Fruit fly (Drosophila melanogaster) whole organism, embryonic: ENCODE measurements around the gene upSET.

Experiments used
- CG10979 ChIP-seq: fragments of 200-800 bp; sonication (Bioruptor generic); optimal IDR thresholded peaks from 2 replicates; lab custom pipeline; 2018; ENCODE audit warnings: missing biosample characterization, mild to moderate bottlenecking, missing genetic modification characterization, moderate library complexity
- CG12299 ChIP-seq: fragments of 200-800 bp; sonication (Bioruptor generic); optimal IDR thresholded peaks from 2 replicates; lab custom pipeline; 2018; ENCODE audit warnings: missing biosample characterization, mild to moderate bottlenecking, missing genetic modification characterization
- CG12391 ChIP-seq: fragments of 200-800 bp; sonication (Bioruptor generic); optimal IDR thresholded peaks from 3 replicates; lab custom pipeline; 2018; ENCODE audit warnings: missing biosample characterization, mild to moderate bottlenecking, missing genetic modification characterization, moderate library complexity
- CG1603 ChIP-seq: fragments of 200-800 bp; sonication (Bioruptor generic); optimal IDR thresholded peaks from 2 replicates; lab custom pipeline; 2019; ENCODE audit warnings: missing biosample characterization, mild to moderate bottlenecking, missing genetic modification characterization, moderate library complexity
- CG16813 ChIP-seq: fragments of 200-800 bp; sonication (Bioruptor generic); IDR thresholded peaks from 3 replicates; pipeline ENCODE4 v1.3.6; 2022; ENCODE audit warnings: missing biosample characterization, missing genetic modification characterization; ENCODE audit not compliant: partially characterized antibody
- CG17829 ChIP-seq: fragments of 200-800 bp; optimal IDR thresholded peaks from 2 replicates; lab custom pipeline; 2019; ENCODE audit warnings: missing biosample characterization, mild to moderate bottlenecking, missing genetic modification characterization, moderate library complexity
- CG2678 ChIP-seq: fragments of 200-800 bp; sonication (Bioruptor generic); optimal IDR thresholded peaks from 3 replicates; lab custom pipeline; 2019; ENCODE audit warnings: missing biosample characterization, mild to moderate bottlenecking, missing genetic modification characterization, moderate library complexity
- CG32532 ChIP-seq: fragments of 200-800 bp; sonication (Bioruptor generic); IDR thresholded peaks from 2 replicates; pipeline ENCODE4 v1.3.6; 2022; ENCODE audit warnings: missing biosample characterization, missing genetic modification characterization
- CG33213 ChIP-seq: fragments of 200-800 bp; sonication (Bioruptor generic); optimal IDR thresholded peaks from 3 replicates; lab custom pipeline; 2016; ENCODE audit warnings: missing biosample characterization, missing genetic modification characterization
- CG34422 ChIP-seq: fragments of 200-800 bp; sonication (Bioruptor generic); IDR thresholded peaks from 3 replicates; pipeline ENCODE4 v1.3.6; 2022; ENCODE audit warnings: missing biosample characterization, missing genetic modification characterization
- CG3847 ChIP-seq: fragments of 200-800 bp; sonication (Bioruptor generic); IDR thresholded peaks from 2 replicates; pipeline ENCODE4 v1.3.6; 2022; ENCODE audit warnings: missing biosample characterization, missing genetic modification characterization
- CG6765 ChIP-seq: fragments of 200-800 bp; sonication (Bioruptor generic); optimal IDR thresholded peaks from 3 replicates; lab custom pipeline; 2017; ENCODE audit warnings: missing biosample characterization, mild to moderate bottlenecking, missing genetic modification characterization
- D ChIP-seq, 2 experiments: fragments of 200-800 bp in 1 of 2; fragments of >200 bp in 1 of 2; sonication (Bioruptor generic) in 1 of 2; optimal IDR thresholded peaks; 2 replicates in 1 of 2; 3 replicates in 1 of 2; lab custom pipeline; 2017; ENCODE audit warnings: mild to moderate bottlenecking in 1 of 2, missing biosample characterization in 1 of 2, missing genetic modification characterization in 1 of 2, missing genetic modification reagents in 1 of 2
- E2f2 ChIP-seq: fragments of 200-800 bp; sonication (Bioruptor generic); IDR thresholded peaks from 2 replicates; pipeline ENCODE4 v1.3.6; 2022; ENCODE audit warnings: missing biosample characterization, missing genetic modification characterization
- ERR ChIP-seq: fragments of 200-800 bp; sonication (Bioruptor generic); optimal IDR thresholded peaks from 2 replicates; lab custom pipeline; 2016; ENCODE audit warnings: missing biosample characterization, missing genetic modification characterization
- Ets97D ChIP-seq: fragments of 200-800 bp; sonication (Bioruptor generic); optimal IDR thresholded peaks from 3 replicates; lab custom pipeline; 2016; ENCODE audit warnings: missing biosample characterization, missing genetic modification characterization
- Hmr ChIP-seq: fragments of 200-800 bp; sonication (Bioruptor generic); optimal IDR thresholded peaks from 3 replicates; lab custom pipeline; 2017; ENCODE audit warnings: mild to moderate bottlenecking, missing biosample characterization, missing genetic modification reagents, missing genetic modification characterization
- Hsf ChIP-seq: fragments of 200-800 bp; sonication (Bioruptor generic); optimal IDR thresholded peaks from 3 replicates; lab custom pipeline; 2016; ENCODE audit warnings: missing biosample characterization, missing genetic modification characterization
- Lhr ChIP-seq: fragments of 200-800 bp; sonication (Bioruptor generic); optimal IDR thresholded peaks from 3 replicates; lab custom pipeline; 2017; ENCODE audit warnings: mild to moderate bottlenecking, missing biosample characterization, missing genetic modification reagents, missing genetic modification characterization
- Scr ChIP-seq: fragments of 200-800 bp; sonication (Bioruptor generic); IDR thresholded peaks from 2 replicates; pipeline ENCODE4 v1.3.6; 2022; ENCODE audit warnings: missing biosample characterization, missing genetic modification characterization; ENCODE audit not compliant: partially characterized antibody
- Sox100B ChIP-seq: fragments of 200-800 bp; sonication (Bioruptor generic); optimal IDR thresholded peaks from 3 replicates; lab custom pipeline; 2018; ENCODE audit warnings: missing biosample characterization, mild to moderate bottlenecking, missing genetic modification characterization
- YL-1 ChIP-seq: fragments of 200-800 bp; sonication (Bioruptor generic); optimal IDR thresholded peaks from 3 replicates; lab custom pipeline; 2017; ENCODE audit warnings: missing biosample characterization, mild to moderate bottlenecking, missing genetic modification characterization
- caup ChIP-seq: fragments of 200-800 bp; sonication (Bioruptor generic); optimal IDR thresholded peaks from 3 replicates; lab custom pipeline; 2017; ENCODE audit warnings: missing biosample characterization, mild to moderate bottlenecking, missing genetic modification characterization, moderate library complexity; ENCODE audit not compliant: severe bottlenecking
- crp ChIP-seq, 2 experiments: fragments of 200-800 bp; sonication (Bioruptor generic); optimal IDR thresholded peaks; 2 replicates in 1 of 2; 3 replicates in 1 of 2; lab custom pipeline; 2017; ENCODE audit warnings: missing biosample characterization in 2 of 2, missing genetic modification characterization in 2 of 2, mild to moderate bottlenecking in 1 of 2, moderate library complexity in 1 of 2
- grn ChIP-seq: fragments of 200-800 bp; sonication (Bioruptor generic); optimal IDR thresholded peaks from 3 replicates; lab custom pipeline; 2017; ENCODE audit warnings: missing biosample characterization, missing genetic modification characterization
- knrl ChIP-seq: fragments of 200-800 bp; sonication (Bioruptor generic); IDR thresholded peaks from 3 replicates; pipeline ENCODE4 v1.3.6; 2022; ENCODE audit warnings: missing biosample characterization, missing genetic modification characterization; ENCODE audit not compliant: partially characterized antibody
- mirr ChIP-seq: fragments of 200-800 bp; sonication (Bioruptor generic); optimal IDR thresholded peaks from 3 replicates; lab custom pipeline; 2018; ENCODE audit warnings: missing biosample characterization, mild to moderate bottlenecking, missing genetic modification characterization
- nmo ChIP-seq: fragments of 200-800 bp; sonication (Bioruptor generic); optimal IDR thresholded peaks from 2 replicates; lab custom pipeline; 2018; ENCODE audit warnings: missing biosample characterization, mild to moderate bottlenecking, missing genetic modification characterization, moderate library complexity
- oc ChIP-seq: fragments of 200-800 bp; sonication (Bioruptor generic); optimal IDR thresholded peaks from 2 replicates; lab custom pipeline; 2018; ENCODE audit warnings: missing biosample characterization, mild to moderate bottlenecking, missing genetic modification characterization, moderate library complexity
- onecut ChIP-seq: fragments of 200-800 bp; sonication (Bioruptor generic); IDR thresholded peaks from 2 replicates; pipeline ENCODE4 v1.3.6; 2022; ENCODE audit warnings: missing biosample characterization, missing genetic modification characterization
- pan ChIP-seq, 4 experiments: fragments of >200 bp in 3 of 4; fragments of 200-800 bp in 1 of 4; sonication (Bioruptor generic) in 1 of 4; optimal IDR thresholded peaks in 3 of 4; IDR thresholded peaks in 1 of 4; 2 replicates each; pipeline versions ENCODE4 v1.3.6 to Lab custom; 2017 to 2022; ENCODE audit warnings: missing biosample characterization in 2 of 4, missing genetic modification characterization in 2 of 4, mixed read lengths in 1 of 4
- pho ChIP-seq: fragments of 200-800 bp; sonication (Bioruptor generic); optimal IDR thresholded peaks from 2 replicates; lab custom pipeline; 2016; ENCODE audit warnings: missing biosample characterization, missing genetic modification characterization
- phol ChIP-seq: fragments of 200-800 bp; sonication (Bioruptor generic); optimal IDR thresholded peaks from 3 replicates; lab custom pipeline; 2018; ENCODE audit warnings: missing biosample characterization, mild to moderate bottlenecking, missing genetic modification characterization, moderate library complexity
- trem ChIP-seq: fragments of 200-800 bp; optimal IDR thresholded peaks from 3 replicates; lab custom pipeline; 2019; ENCODE audit warnings: missing biosample characterization, mild to moderate bottlenecking, missing genetic modification characterization, moderate library complexity
- twi ChIP-seq: fragments of 200-800 bp; optimal IDR thresholded peaks from 2 replicates; lab custom pipeline; 2019; ENCODE audit warnings: missing biosample characterization, mild to moderate bottlenecking, missing genetic modification characterization, moderate library complexity
- z ChIP-seq: fragments of 200-800 bp; sonication (Bioruptor generic); IDR thresholded peaks from 3 replicates; pipeline ENCODE4 v1.3.6; 2022; ENCODE audit warnings: missing biosample characterization, missing genetic modification characterization
- zfh2 ChIP-seq: fragments of 200-800 bp; sonication (Bioruptor generic); optimal IDR thresholded peaks from 2 replicates; lab custom pipeline; 2016; ENCODE audit warnings: missing biosample characterization, missing genetic modification characterization

The upSET gene

DNA sequence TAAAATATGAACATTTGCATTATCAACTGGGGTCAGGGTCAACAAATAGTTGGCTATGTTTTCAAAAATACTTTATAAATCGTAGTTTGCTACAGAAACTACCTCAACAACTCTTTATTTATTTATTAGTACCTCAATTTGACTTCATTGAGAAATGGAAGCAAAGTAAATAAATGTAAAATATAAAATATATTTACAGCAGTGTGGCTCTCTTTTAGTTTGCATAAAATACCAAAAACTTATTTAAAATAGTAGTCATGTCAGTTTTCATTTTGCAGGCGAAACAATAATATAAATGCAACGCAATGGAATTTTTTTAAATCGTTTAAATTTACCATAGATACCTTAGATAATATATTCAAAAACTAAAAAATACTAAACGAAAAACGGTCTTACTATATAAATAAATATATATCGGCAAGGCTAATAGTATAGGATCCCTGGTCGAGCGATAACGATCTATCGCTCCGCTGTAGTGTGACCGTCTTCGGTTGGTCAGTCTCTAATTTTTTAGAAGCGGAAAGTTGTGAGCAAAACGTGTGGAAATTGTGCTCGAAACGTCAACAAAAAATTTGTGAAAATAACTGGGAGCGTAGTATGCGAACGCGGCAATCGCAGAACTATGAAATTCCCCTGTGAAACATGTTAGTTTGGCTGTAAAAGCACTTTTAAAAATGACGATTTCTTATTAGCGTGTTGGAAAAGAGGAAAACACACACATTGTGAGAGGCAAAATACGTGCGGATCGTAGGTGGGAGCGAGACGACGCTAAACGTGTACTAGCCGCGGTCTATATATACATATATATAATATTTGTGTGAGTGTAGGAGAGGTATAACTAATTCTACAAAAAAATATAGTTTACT lies at the start of gene upSET, which contains the start of gene Nprl3 (continued):
- TF ChIP-seq zfh2 (GFP tag; lab: Kevin White, UChicago), result no peak
- peak; percentile 44; the same call in 1 of the 2 replicates for TF ChIP-seq CG3847 (GFP tag; lab: Robert Waterston, UW)
- no peak for TF ChIP-seq CG10979 (tag; lab: Kevin White, UChicago)
- TF ChIP-seq D (optimal IDR thresholded peaks at IDR 0.05; lab: Kevin White, UChicago), result no peak
- TF ChIP-seq D (GFP tag; optimal IDR thresholded peaks at IDR 0.05; lab: Kevin White, UChicago), result no peak
- peak; percentile 87 for TF ChIP-seq Scr
- TF ChIP-seq CG32532 (GFP tag; lab: Robert Waterston, UW), result 0 out of 2 replicates have a peak, but pooled peaks have one; percentile 41
- no peak for TF ChIP-seq z (GFP tag; lab: Robert Waterston, UW)
- peak; percentile 88 for TF ChIP-seq trem
- TF ChIP-seq crp (GFP tag; optimal IDR thresholded peaks at IDR 0.05; lab: Kevin White, UChicago), result peak in 1 of 2 experiments; percentile 26
- peak; percentile 91 for TF ChIP-seq CG16813 (GFP tag; lab: Robert Waterston, UW)
- peak; percentile 11 for TF ChIP-seq CG12299 (tag; lab: Kevin White, UChicago)
- peak; percentile 34; the same call in 1 of the 3 replicates for TF ChIP-seq CG34422
- peak; percentile 65 for TF ChIP-seq Ets97D
- TF ChIP-seq mirr (GFP tag; lab: Kevin White, UChicago), result no peak
- TF ChIP-seq twi (tag; lab: Kevin White, UChicago), result no peak
- TF ChIP-seq CG17829 (tag; lab: Kevin White, UChicago), result peak; percentile 46
- peak; percentile 78 for TF ChIP-seq onecut (GFP tag; lab: Robert Waterston, UW)
- peak; percentile 16 for TF ChIP-seq pho
- peak; percentile 51 for TF ChIP-seq nmo
- no peak for TF ChIP-seq oc (tag; lab: Kevin White, UChicago)
- peak; percentile 39 for TF ChIP-seq CG1603 (tag; lab: Kevin White, UChicago)
- TF ChIP-seq CG2678, result peak; percentile 14
- TF ChIP-seq grn (GFP tag; lab: Kevin White, UChicago), result peak; percentile 99
- TF ChIP-seq E2f2 (GFP tag; lab: Robert Waterston, UW), result 0 out of 2 replicates have a peak, but pooled peaks have one; percentile 22
- peak; percentile 3 for TF ChIP-seq CG33213
- peak; percentile 33 for TF ChIP-seq Lhr (GFP tag; lab: Kevin White, UChicago)
- TF ChIP-seq Hmr (GFP tag; lab: Kevin White, UChicago), result peak; percentile 34
- peak; percentile 52 for TF ChIP-seq phol (tag; lab: Kevin White, UChicago)
- TF ChIP-seq pan (optimal IDR thresholded peaks at IDR 0.05; lab: Kevin White, UChicago), result no peak
- no peak for TF ChIP-seq pan (GFP tag; optimal IDR thresholded peaks at IDR 0.05 in 1 of 2, IDR thresholded peaks at IDR 0.05 in 1 of 2)
- TF ChIP-seq caup (GFP tag; lab: Kevin White, UChicago), result no peak
- TF ChIP-seq Hsf (GFP tag; lab: Kevin White, UChicago), result peak; percentile 20
- peak; percentile 90; the same call in 2 of the 3 replicates for TF ChIP-seq knrl (GFP tag; lab: Robert Waterston, UW)
- peak; percentile 81 for TF ChIP-seq YL-1
- peak; percentile 27 for TF ChIP-seq CG12391
- TF ChIP-seq CG6765 (GFP tag; lab: Kevin White, UChicago), result no peak
- TF ChIP-seq ERR (GFP tag; lab: Kevin White, UChicago), result no peak
- TF ChIP-seq Sox100B (GFP tag; lab: Kevin White, UChicago), result peak; percentile 8
